Worm (Caenorhabditis elegans) whole organism, L1 larva: Measurements from ENCODE around the gene decr-1.2.

Experiments used
- C16A3.4 ChIP-seq: fragments of 150-350 bp; optimal IDR thresholded peaks from 2 replicates; lab custom pipeline; 2014; ENCODE audit warnings: missing biosample characterization, missing genetic modification characterization
- C34B4.2 ChIP-seq: sonication (generic microtip); optimal IDR thresholded peaks from 2 replicates; lab custom pipeline; 2017; ENCODE audit warnings: mild to moderate bottlenecking, missing genetic modification characterization, missing compliant biosample characterization
- F16B12.6 ChIP-seq: fragments of 150-350 bp; optimal IDR thresholded peaks from 2 replicates; lab custom pipeline; 2014; ENCODE audit warnings: missing biosample characterization, missing genetic modification characterization
- Y116A8C.19 ChIP-seq: sonication (generic microtip); optimal IDR thresholded peaks from 2 replicates; lab custom pipeline; 2016; ENCODE audit warnings: missing compliant biosample characterization, missing genetic modification characterization, borderline replicate concordance
- blmp-1 ChIP-seq: fragments of 150-350 bp; optimal IDR thresholded peaks from 2 replicates; lab custom pipeline; 2014; ENCODE audit warnings: missing biosample characterization, missing genetic modification characterization
- ces-1 ChIP-seq: fragments of 150-350 bp; optimal IDR thresholded peaks from 2 replicates; lab custom pipeline; 2014; ENCODE audit warnings: missing biosample characterization, missing genetic modification reagents, missing genetic modification characterization
- dpl-1 ChIP-seq, 3 experiments: fragments of 150-350 bp in 2 of 3; sonication (generic microtip) in 1 of 3; optimal IDR thresholded peaks; 2 replicates each; lab custom pipeline; 2014 to 2017; ENCODE audit warnings: missing biosample characterization in 3 of 3, missing genetic modification characterization in 3 of 3, missing genetic modification reagents in 3 of 3
- egl-27 ChIP-seq, 2 experiments: fragments of 150-350 bp in 1 of 2; sonication (generic microtip); optimal IDR thresholded peaks; 3 replicates each; lab custom pipeline; 2017 to 2018; ENCODE audit warnings: missing biosample characterization in 2 of 2, missing genetic modification characterization in 2 of 2, missing genetic modification reagents in 2 of 2
- fkh-8 ChIP-seq: sonication (generic microtip); optimal IDR thresholded peaks from 2 replicates; lab custom pipeline; 2016; ENCODE audit warnings: mild to moderate bottlenecking, missing genetic modification characterization, missing compliant biosample characterization
- hlh-17 ChIP-seq: fragments of 200-800 bp; sonication (Bioruptor generic); optimal IDR thresholded peaks from 2 replicates; lab custom pipeline; 2018; ENCODE audit warnings: missing genetic modification characterization, mild to moderate bottlenecking, missing compliant biosample characterization, moderate library complexity, borderline replicate concordance
- irx-1 ChIP-seq: sonication (generic microtip); optimal IDR thresholded peaks from 2 replicates; lab custom pipeline; 2016; ENCODE audit warnings: missing genetic modification characterization, missing compliant biosample characterization
- isw-1 ChIP-seq: fragments of 200-800 bp; sonication (Bioruptor generic); IDR thresholded peaks from 2 replicates; pipeline ENCODE4 v1.3.6; 2022; ENCODE audit warnings: missing genetic modification characterization, missing compliant biosample characterization
- lin-35 ChIP-seq, 2 experiments: fragments of 150-350 bp; optimal IDR thresholded peaks; 2 replicates each; lab custom pipeline; 2014; ENCODE audit warnings: missing biosample characterization in 2 of 2, missing genetic modification characterization in 2 of 2, missing genetic modification reagents in 2 of 2
- lir-3 ChIP-seq: sonication (generic microtip); optimal IDR thresholded peaks from 2 replicates; lab custom pipeline; 2016; ENCODE audit warnings: mild to moderate bottlenecking, missing genetic modification characterization, moderate library complexity, missing compliant biosample characterization; ENCODE audit not compliant: poor library complexity
- lsy-2 ChIP-seq, 2 experiments: fragments of 150-350 bp; optimal IDR thresholded peaks; 2 replicates each; lab custom pipeline; 2014; ENCODE audit warnings: missing biosample characterization in 2 of 2, missing genetic modification characterization in 2 of 2
- mdl-1 ChIP-seq, 2 experiments: fragments of 150-350 bp; optimal IDR thresholded peaks; 2 replicates each; lab custom pipeline; 2014 to 2017; ENCODE audit warnings: missing biosample characterization in 2 of 2, missing genetic modification characterization in 2 of 2, inconsistent platforms in 1 of 2
- nhr-237 ChIP-seq: fragments of 150-350 bp; optimal IDR thresholded peaks from 2 replicates; lab custom pipeline; 2014; ENCODE audit warnings: missing biosample characterization, missing genetic modification characterization
- nhr-76 ChIP-seq: sonication (generic microtip); optimal IDR thresholded peaks from 2 replicates; lab custom pipeline; 2017; ENCODE audit warnings: missing biosample characterization, missing genetic modification characterization
- nhr-77 ChIP-seq: fragments of 150-350 bp; optimal IDR thresholded peaks from 2 replicates; lab custom pipeline; 2014; ENCODE audit warnings: missing biosample characterization, missing genetic modification characterization
- nhr-90 ChIP-seq: sonication (generic microtip); optimal IDR thresholded peaks from 2 replicates; lab custom pipeline; 2016; ENCODE audit warnings: mild to moderate bottlenecking, missing genetic modification characterization, missing compliant biosample characterization; ENCODE audit not compliant: poor library complexity
- pax-3 ChIP-seq: fragments of 200-800 bp; sonication (Bioruptor generic); optimal IDR thresholded peaks from 2 replicates; lab custom pipeline; 2018; ENCODE audit warnings: mild to moderate bottlenecking, missing genetic modification characterization, moderate library complexity, missing compliant biosample characterization
- skn-1 ChIP-seq: fragments of 150-350 bp; optimal IDR thresholded peaks from 2 replicates; lab custom pipeline; 2014; ENCODE audit warnings: missing biosample characterization, missing genetic modification characterization
- sox-4 ChIP-seq: sonication (generic microtip); optimal IDR thresholded peaks from 2 replicates; lab custom pipeline; 2016; ENCODE audit warnings: missing genetic modification characterization, missing compliant biosample characterization
- tbx-2 ChIP-seq: sonication (generic microtip); optimal IDR thresholded peaks from 2 replicates; lab custom pipeline; 2016; ENCODE audit warnings: missing genetic modification characterization, missing compliant biosample characterization
- unc-130 ChIP-seq: fragments of 150-350 bp; optimal IDR thresholded peaks from 2 replicates; lab custom pipeline; 2017; ENCODE audit warnings: missing biosample characterization, missing genetic modification characterization, inconsistent platforms
- unc-86 ChIP-seq: sonication (generic microtip); optimal IDR thresholded peaks from 2 replicates; lab custom pipeline; 2016; ENCODE audit warnings: missing genetic modification characterization, missing compliant biosample characterization
- unc-98 ChIP-seq: fragments of 200-800 bp; sonication (Bioruptor generic); IDR thresholded peaks from 2 replicates; pipeline ENCODE4 v1.3.6; 2022; ENCODE audit warnings: missing genetic modification characterization, missing compliant biosample characterization
- xbp-1 ChIP-seq: sonication (generic microtip); optimal IDR thresholded peaks from 2 replicates; lab custom pipeline; 2016; ENCODE audit warnings: missing genetic modification characterization, missing compliant biosample characterization
- zag-1 ChIP-seq: fragments of 150-350 bp; optimal IDR thresholded peaks from 2 replicates; lab custom pipeline; 2014; ENCODE audit warnings: missing biosample characterization, missing genetic modification characterization
- zip-4 ChIP-seq: fragments of 200-800 bp; sonication (Bioruptor generic); optimal IDR thresholded peaks from 2 replicates; lab custom pipeline; 2018; ENCODE audit warnings: mild to moderate bottlenecking, missing genetic modification characterization, moderate library complexity, missing compliant biosample characterization
- ztf-4 ChIP-seq: fragments of 150-350 bp; optimal IDR thresholded peaks from 2 replicates; lab custom pipeline; 2014; ENCODE audit warnings: missing biosample characterization, missing genetic modification characterization

decr-1.2 gene

DNA sequence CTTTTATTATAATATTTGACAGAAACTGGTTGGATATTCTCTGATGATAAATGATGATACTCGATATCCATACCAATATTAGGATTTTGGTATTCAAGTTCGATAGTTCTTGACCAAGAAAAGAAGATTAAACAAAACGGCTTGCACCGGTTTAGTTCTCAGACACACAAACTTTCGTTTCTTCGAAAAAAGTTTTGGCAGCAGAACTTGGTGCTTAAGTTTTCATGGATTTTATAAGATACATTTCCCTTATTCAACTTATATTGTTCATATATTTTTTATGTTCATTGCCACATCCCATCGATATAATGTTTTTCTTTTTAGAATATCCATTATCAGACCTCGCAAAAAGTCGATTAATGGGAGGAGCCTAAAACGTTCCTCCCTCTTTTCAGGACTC lies 45.3 kb downstream of the decr-1.2 start, which contains the start of gene aptf-4:
Gene aptf-4 (plus strand): TSS at position 301 of the 400 bp plus-strand sequence.
- TF ChIP-seq zag-1 (no peak), sox-4 (tag; lab: Kevin White, UChicago) (no peak), isw-1 (GFP tag; lab: Robert Waterston, UW) (no peak), unc-86 (tag; lab: Kevin White, UChicago) (no peak), dpl-1 (GFP tag; optimal IDR thresholded peaks at IDR 0.05; lab: Kevin White, UChicago) (no peak), skn-1 (tag; lab: Kevin White, UChicago) (no peak), hlh-17 (GFP tag; lab: Kevin White, UChicago) (no peak), nhr-90 (tag; lab: Kevin White, UChicago) (no peak), lsy-2 (tag; optimal IDR thresholded peaks at IDR 0.05; lab: Kevin White, UChicago) (no peak), tbx-2 (tag; lab: Kevin White, UChicago) (no peak), F16B12.6 (tag; lab: Kevin White, UChicago) (no peak), C16A3.4 (tag; lab: Kevin White, UChicago) (no peak), lir-3 (no peak), nhr-76 (no peak), ztf-4 (tag; lab: Kevin White, UChicago) (no peak), pax-3 (no peak)

- TF ChIP-seq nhr-237 (tag; lab: Kevin White, UChicago): no peak
- TF ChIP-seq dpl-1 (GFP tag; optimal IDR thresholded peaks at IDR 0.05; lab: Kevin White, UChicago): no peak
- TF ChIP-seq sox-4 (tag; lab: Kevin White, UChicago): no peak
- no peak for TF ChIP-seq Y116A8C.19 (tag; lab: Kevin White, UChicago)
- TF ChIP-seq tbx-2 (tag; lab: Kevin White, UChicago): no peak
- no peak for TF ChIP-seq irx-1 (tag; lab: Kevin White, UChicago)
- no peak for TF ChIP-seq egl-27 (tag; optimal IDR thresholded peaks at IDR 0.05; lab: Kevin White, UChicago)
- no peak for TF ChIP-seq fkh-8 (tag; lab: Kevin White, UChicago)
- TF ChIP-seq ces-1 (GFP tag; lab: Kevin White, UChicago): no peak
- no peak for TF ChIP-seq unc-130 (tag; lab: Kevin White, UChicago)
- TF ChIP-seq nhr-77: no peak
- no peak for TF ChIP-seq C16A3.4 (tag; lab: Kevin White, UChicago)
- no peak for TF ChIP-seq mdl-1 (tag; optimal IDR thresholded peaks at IDR 0.05; lab: Kevin White, UChicago)
- no peak for TF ChIP-seq C34B4.2 (tag; lab: Kevin White, UChicago)
- TF ChIP-seq xbp-1: no peak
- TF ChIP-seq zip-4: no peak
- TF ChIP-seq blmp-1 (tag; lab: Kevin White, UChicago): no peak
- no peak for TF ChIP-seq F16B12.6 (tag; lab: Kevin White, UChicago)
- TF ChIP-seq unc-98: no peak
- TF ChIP-seq lin-35 (GFP tag; optimal IDR thresholded peaks at IDR 0.05; lab: Kevin White, UChicago): no peak
These were observed 48.6 kb downstream of the decr-1.2 start, which contains the start of gene aptf-3 for ce11 chrII:8593840-8594625. TSS of gene aptf-3 (plus strand) at chrII:8594190.
